Fruit fly (Drosophila melanogaster): Measurements from ENCODE around the gene CG14210.

Gene CG14210

dm6 chrX:19637434-19638327 lies 21.7 kb downstream of the CG14210 start (continued):
- TF ChIP-seq lola (GFP tag; optimal IDR thresholded peaks at IDR 0.05), result peak in 1 of 3 experiments; percentile 80
- TF ChIP-seq ATbp (GFP tag; optimal IDR thresholded peaks at IDR 0.05), result no peak
- TF ChIP-seq phol (tag; optimal IDR thresholded peaks at IDR 0.05), result peak; percentile 56
- TF ChIP-seq CHES-1-like (GFP tag; optimal IDR thresholded peaks at IDR 0.05), result no peak
- no peak for TF ChIP-seq E2f1 (GFP tag; IDR thresholded peaks at IDR 0.05)
- no peak for TF ChIP-seq Max (GFP tag; optimal IDR thresholded peaks at IDR 0.05)
- TF ChIP-seq Neu2 (GFP tag; optimal IDR thresholded peaks at IDR 0.05; ENCODE audit: borderline replicate concordance), result no peak
- no peak for TF ChIP-seq CG14014 (GFP tag; IDR thresholded peaks at IDR 0.05)
- no peak for TF ChIP-seq tgo (GFP tag; IDR thresholded peaks at IDR 0.05)
- TF ChIP-seq CG6175 (GFP tag; IDR thresholded peaks at IDR 0.05), result 0 out of 3 replicates have a peak, but pooled peaks have one; percentile 6
- no peak for TF ChIP-seq CrebB (tag; optimal IDR thresholded peaks at IDR 0.05)
- no peak for TF ChIP-seq schlank (tag; optimal IDR thresholded peaks at IDR 0.05)
- TF ChIP-seq CG1602 (GFP tag; optimal IDR thresholded peaks at IDR 0.05), result no peak
- 0 out of 3 replicates have a peak, but pooled peaks have one; percentile 8 for TF ChIP-seq Opbp (GFP tag; IDR thresholded peaks at IDR 0.05; ENCODE audit: partially characterized antibody)
- no peak for TF ChIP-seq lbe (GFP tag; optimal IDR thresholded peaks at IDR 0.05)
- TF ChIP-seq sna (GFP tag; IDR thresholded peaks at IDR 0.05; ENCODE audit: partially characterized antibody), result no peak
- no peak for TF ChIP-seq gsb (GFP tag; IDR thresholded peaks at IDR 0.05)
- no peak for TF ChIP-seq Side (GFP tag; optimal IDR thresholded peaks at IDR 0.05)
- TF ChIP-seq Tbp (GFP tag; optimal IDR thresholded peaks at IDR 0.05), result peak; percentile 47
- no peak for TF ChIP-seq Vsx1 (GFP tag; optimal IDR thresholded peaks at IDR 0.05)
- peak; percentile 79 for TF ChIP-seq Med (GFP tag)
- TF ChIP-seq klu (GFP tag; IDR thresholded peaks at IDR 0.05), result no peak
- TF ChIP-seq bbx (GFP tag; IDR thresholded peaks at IDR 0.05; ENCODE audit: partially characterized antibody), result no peak
- no peak for TF ChIP-seq ranshi (GFP tag; IDR thresholded peaks at IDR 0.05)
- TF ChIP-seq maf-S (GFP tag; optimal IDR thresholded peaks at IDR 0.05), result no peak
- TF ChIP-seq Ssrp (tag; optimal IDR thresholded peaks at IDR 0.05), result no peak
- no peak for TF ChIP-seq dan (GFP tag; IDR thresholded peaks at IDR 0.05)
- TF ChIP-seq gce (GFP tag; IDR thresholded peaks at IDR 0.05), result no peak

- TF ChIP-seq CG5180 (GFP tag; optimal IDR thresholded peaks at IDR 0.05) (no peak), Med (GFP tag) (no peak), Lhr (GFP tag; optimal IDR thresholded peaks at IDR 0.05) (peak; percentile 51), gt (GFP tag; IDR thresholded peaks at IDR 0.05) (no peak), HmgD (GFP tag; optimal IDR thresholded peaks at IDR 0.05) (no peak), lbe (GFP tag; optimal IDR thresholded peaks at IDR 0.05) (no peak), Dfd (GFP tag; optimal IDR thresholded peaks at IDR 0.05) (no peak), Fer1 (GFP tag; optimal IDR thresholded peaks at IDR 0.05) (no peak), Xbp1 (GFP tag; optimal IDR thresholded peaks at IDR 0.05) (no peak), CG15269 (tag; optimal IDR thresholded peaks at IDR 0.05) (no peak), gfzf (GFP tag; optimal IDR thresholded peaks at IDR 0.05) (peak; percentile 97), Opbp (GFP tag; IDR thresholded peaks at IDR 0.05; ENCODE audit: partially characterized antibody) (0 out of 3 replicates have a peak, but pooled peaks have one; percentile 4), CG1832 (GFP tag; optimal IDR thresholded peaks at IDR 0.05) (no peak), E2f2 (GFP tag; IDR thresholded peaks at IDR 0.05) (peak; percentile 57), ara (GFP tag; IDR thresholded peaks at IDR 0.05) (no peak), NC2β (GFP tag; optimal IDR thresholded peaks at IDR 0.05) (no peak), sim (GFP tag; IDR thresholded peaks at IDR 0.05) (no peak), CG16863 (GFP tag; optimal IDR thresholded peaks at IDR 0.05) (no peak), Ravus (GFP tag; IDR thresholded peaks at IDR 0.05) (no peak), z (GFP tag; IDR thresholded peaks at IDR 0.05) (no peak), CG4282 (GFP tag; optimal IDR thresholded peaks at IDR 0.05) (no peak), HHEX (GFP tag; optimal IDR thresholded peaks at IDR 0.05) (no peak), ranshi (GFP tag; IDR thresholded peaks at IDR 0.05) (no peak), CG3065 (GFP tag; optimal IDR thresholded peaks at IDR 0.05) (no peak)
Measured at dm6 chrX:19638328-19638940, 22.4 kb downstream of the CG14210 start, which contains the start of gene Rcd-1. Gene Rcd-1, plus strand, starts transcription at chrX:19638767.

Measured in whole organism, embryonic.